Worm (Caenorhabditis elegans): Measurements from ENCODE around the gene Y37E11B.1.

Y37E11B.1 gene

DNA sequence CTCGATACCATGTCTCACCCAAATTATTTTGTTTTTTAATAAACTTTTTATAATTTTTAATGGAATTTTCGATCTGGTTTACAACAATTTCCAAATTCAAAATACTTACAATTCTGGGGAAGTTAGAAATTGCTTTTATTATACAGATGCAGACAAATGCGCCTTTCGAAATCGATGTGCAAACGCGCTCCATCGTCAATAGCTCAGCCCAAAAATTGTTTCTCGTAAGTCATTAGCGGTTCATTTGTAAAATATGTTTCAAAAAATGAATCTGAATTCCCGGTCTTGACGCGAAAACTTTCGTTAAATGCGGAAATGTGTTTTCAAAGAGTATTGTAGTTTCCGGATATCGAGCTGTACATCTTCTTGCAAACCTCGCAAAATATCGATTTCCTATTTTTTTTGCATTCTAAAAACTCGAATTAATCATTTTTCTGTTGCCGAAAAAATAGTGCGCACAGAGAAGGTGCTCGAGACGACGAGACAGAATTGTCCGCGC, at the start of gene Y37E11B.1:
Gene Y37E11B.1 (plus strand): TSS at position 145 of the 499 bp plus-strand sequence.
- no peak for TF ChIP-seq F37D6.2 (tag; optimal IDR thresholded peaks at IDR 0.05)
- no peak for TF ChIP-seq F49E8.2 (tag; optimal IDR thresholded peaks at IDR 0.05; ENCODE audit: borderline replicate concordance)
- no peak for TF ChIP-seq lin-15B (tag; optimal IDR thresholded peaks at IDR 0.05)
- no peak for TF ChIP-seq madf-9 (GFP tag; conservative IDR thresholded peaks at IDR 0.05)

DNA sequence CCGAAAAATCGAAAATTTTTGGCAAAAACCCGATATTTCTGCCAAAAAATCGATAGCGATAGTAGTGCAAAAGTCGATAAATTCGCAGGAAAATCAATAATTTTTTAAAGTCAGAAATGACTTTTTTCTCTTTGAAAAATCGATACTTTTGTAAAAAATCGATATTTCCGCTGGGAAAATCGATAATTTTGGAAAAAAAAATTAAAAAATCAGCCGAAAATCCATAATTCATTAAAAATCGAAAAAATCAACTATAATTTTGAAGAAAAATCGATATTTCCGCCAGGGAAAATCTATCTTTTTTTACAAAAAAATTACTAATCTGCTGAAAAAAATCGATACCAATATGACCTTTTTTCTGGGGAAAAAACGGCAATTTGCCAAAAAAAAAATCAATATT, 47.9 kb upstream of the Y37E11B.1 start:
- no peak for TF ChIP-seq lin-38 (GFP tag; IDR thresholded peaks at IDR 0.05)
- no peak for TF ChIP-seq F26F4.8 (GFP tag; conservative IDR thresholded peaks at IDR 0.05)
- TF ChIP-seq ceh-44 (GFP tag; IDR thresholded peaks at IDR 0.05) = no peak
- TF ChIP-seq ceh-28 (tag; optimal IDR thresholded peaks at IDR 0.05) = peak; percentile 92
- TF ChIP-seq hlh-11 (tag; optimal IDR thresholded peaks at IDR 0.05) = no peak

DNA sequence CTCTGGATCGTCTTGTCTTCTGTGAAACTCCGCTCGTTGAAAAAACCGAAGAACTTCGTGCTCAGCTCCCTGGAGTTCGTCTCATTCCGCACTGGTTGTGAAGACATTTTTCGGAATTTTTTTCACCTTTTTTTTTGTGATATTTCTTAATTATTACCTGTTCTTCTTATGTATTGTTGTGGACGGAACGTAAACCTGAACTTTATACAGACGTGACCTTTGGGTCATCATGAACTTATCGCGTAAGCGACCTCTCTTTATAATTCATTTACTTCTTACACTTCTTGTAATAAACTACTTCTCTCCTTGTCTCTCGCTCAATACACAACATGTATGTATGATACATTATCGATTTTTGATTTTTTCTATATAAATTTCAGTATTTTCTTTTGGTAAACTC, 47.3 kb upstream of the Y37E11B.1 start, which contains the start of gene M57.1:
Gene M57.1 (plus strand): TSS at position 301 of the 400 bp plus-strand sequence.
- TF ChIP-seq ceh-44 (GFP tag; IDR thresholded peaks at IDR 0.05) (no peak), saeg-2 (GFP tag; IDR thresholded peaks at IDR 0.05) (no peak), mdl-1 (tag; optimal IDR thresholded peaks at IDR 0.05) (no peak), Y75B8A.6 (GFP tag; IDR thresholded peaks at IDR 0.05) (no peak), nhr-76 (tag; optimal IDR thresholded peaks at IDR 0.05) (no peak), D1046.2 (GFP tag; IDR thresholded peaks at IDR 0.05) (no peak), egl-27 (tag; optimal IDR thresholded peaks at IDR 0.05) (no peak), mep-1 (tag; optimal IDR thresholded peaks at IDR 0.05) (no peak), sdz-12 (GFP tag; optimal IDR thresholded peaks at IDR 0.05) (no peak), cey-2 (tag; optimal IDR thresholded peaks at IDR 0.05; ENCODE audit: borderline replicate concordance, insufficient read depth) (no peak), spr-1 (tag; optimal IDR thresholded peaks at IDR 0.05) (no peak), arid-1 (GFP tag; conservative IDR thresholded peaks at IDR 0.05) (no peak), ceh-32 (tag; optimal IDR thresholded peaks at IDR 0.05; ENCODE audit: poor library complexity) (no peak), nhr-42 (GFP tag; IDR thresholded peaks at IDR 0.05) (no peak)

DNA sequence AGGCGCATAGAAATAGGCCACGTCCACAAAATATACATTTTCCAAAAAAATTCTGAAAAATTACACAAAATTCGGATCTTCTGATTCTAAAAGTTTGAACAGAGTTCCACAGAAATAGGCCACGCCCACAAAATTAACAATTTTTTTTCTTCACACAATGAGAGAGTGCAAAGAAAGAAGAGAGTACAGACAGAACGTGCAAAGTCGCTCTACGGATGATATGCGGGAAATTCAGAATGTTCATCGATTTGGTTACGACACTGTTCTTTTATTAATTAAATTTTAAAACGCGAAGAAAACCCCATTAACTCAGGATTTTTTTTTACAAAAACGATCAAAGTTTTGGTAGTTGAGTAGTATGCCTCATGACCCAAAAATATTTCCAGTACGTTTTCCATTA, 46.4 kb upstream of the Y37E11B.1 start:
- peak; percentile 73 for TF ChIP-seq lin-38 (GFP tag; IDR thresholded peaks at IDR 0.05)
- TF ChIP-seq dpl-1 (GFP tag; optimal IDR thresholded peaks at IDR 0.05) = peak; percentile 34
- no peak for TF ChIP-seq pqm-1 (tag; optimal IDR thresholded peaks at IDR 0.05)
- no peak for TF ChIP-seq lin-13 (GFP tag; optimal IDR thresholded peaks at IDR 0.05)
- no peak for TF ChIP-seq dmd-8 (GFP tag; IDR thresholded peaks at IDR 0.05)
- TF ChIP-seq snpc-1.2 (GFP tag; IDR thresholded peaks at IDR 0.05) = no peak
- TF ChIP-seq ceh-44 (GFP tag; IDR thresholded peaks at IDR 0.05) = no peak
- no peak for TF ChIP-seq dve-1 (tag; optimal IDR thresholded peaks at IDR 0.05; ENCODE audit: insufficient read depth)
- TF ChIP-seq nhr-41 (GFP tag; IDR thresholded peaks at IDR 0.05) = no peak
- TF ChIP-seq aha-1 (tag) = peak; percentile 72
- TF ChIP-seq nhr-102 (tag; optimal IDR thresholded peaks at IDR 0.05) = no peak
- TF ChIP-seq Y105C5A.15 (GFP tag; IDR thresholded peaks at IDR 0.05) = no peak
- no peak for TF ChIP-seq jun-1 (tag; optimal IDR thresholded peaks at IDR 0.05)
- peak; percentile 18 for TF ChIP-seq mes-2 (tag; optimal IDR thresholded peaks at IDR 0.05; ENCODE audit: poor library complexity, severe bottlenecking)
- peak in 1 of 2 experiments; percentile 37 for TF ChIP-seq lsy-2 (tag; optimal IDR thresholded peaks at IDR 0.05)
- TF ChIP-seq pha-4 (GFP tag; IDR thresholded peaks at IDR 0.05) = no peak
- TF ChIP-seq pha-4 (tag; optimal IDR thresholded peaks at IDR 0.05) = no peak
- no peak for TF ChIP-seq F26F4.8 (GFP tag; conservative IDR thresholded peaks at IDR 0.05)
- TF ChIP-seq set-16 (GFP tag; IDR thresholded peaks at IDR 0.05) = no peak
- no peak for TF ChIP-seq F10B5.3 (tag; optimal IDR thresholded peaks at IDR 0.05)
- TF ChIP-seq ztf-7 (tag; optimal IDR thresholded peaks at IDR 0.05) = no peak
